Fruit fly (Drosophila melanogaster): ENCODE results near the gene Shawl.

- TF ChIP-seq EcR (GFP tag; optimal IDR thresholded peaks at IDR 0.05): no peak
- no peak for TF ChIP-seq usp (GFP tag; optimal IDR thresholded peaks at IDR 0.05)
These were observed 12.6 kb upstream of the Shawl start, which contains the start of gene CG42847 for dm6 chr2L:9427570-9427969.

Measured in whole organism.